Worm (Caenorhabditis elegans) whole organism, L3 larva: ENCODE measurements around the gene ceh-99.

Source experiments
- R02D3.7 ChIP-seq: fragments of 150-350 bp; optimal IDR thresholded peaks from 2 replicates; lab custom pipeline; 2014; ENCODE audit warnings: missing biosample characterization, missing genetic modification characterization
- ZK546.5 ChIP-seq: sonication (generic microtip); optimal IDR thresholded peaks from 2 replicates; lab custom pipeline; 2017; ENCODE audit warnings: missing biosample characterization, missing genetic modification characterization
- ama-1 ChIP-seq: fragments of 150-350 bp; optimal IDR thresholded peaks from 2 replicates; lab custom pipeline; 2018
- ceh-16 ChIP-seq: sonication (generic microtip); optimal IDR thresholded peaks from 2 replicates; lab custom pipeline; 2017; ENCODE audit warnings: missing biosample characterization, missing genetic modification characterization
- ceh-82 ChIP-seq: fragments of 150-350 bp; optimal IDR thresholded peaks from 2 replicates; lab custom pipeline; 2014; ENCODE audit warnings: missing biosample characterization, missing genetic modification characterization
- ceh-9 ChIP-seq: sonication (generic microtip); optimal IDR thresholded peaks from 2 replicates; lab custom pipeline; 2018; ENCODE audit warnings: missing biosample characterization, missing genetic modification characterization
- daf-12 ChIP-seq: fragments of 150-350 bp; optimal IDR thresholded peaks from 2 replicates; lab custom pipeline; 2014; ENCODE audit warnings: missing biosample characterization, missing genetic modification reagents, missing genetic modification characterization
- egl-27 ChIP-seq: sonication (generic microtip); optimal IDR thresholded peaks from 4 replicates; lab custom pipeline; 2017; ENCODE audit warnings: missing biosample characterization, missing genetic modification reagents, missing genetic modification characterization
- egl-5 ChIP-seq: fragments of 150-350 bp; optimal IDR thresholded peaks from 2 replicates; lab custom pipeline; 2017; ENCODE audit warnings: missing biosample characterization, missing genetic modification reagents, missing genetic modification characterization, inconsistent platforms
- elt-1 ChIP-seq: fragments of 150-350 bp; optimal IDR thresholded peaks from 2 replicates; lab custom pipeline; 2014; ENCODE audit warnings: missing biosample characterization, missing genetic modification characterization
- elt-2 ChIP-seq: sonication (generic microtip); optimal IDR thresholded peaks from 2 replicates; lab custom pipeline; 2016; ENCODE audit warnings: missing genetic modification reagents, mild to moderate bottlenecking, missing genetic modification characterization, missing compliant biosample characterization
- elt-3 ChIP-seq, 3 experiments: fragments of 150-350 bp in 1 of 3; sonication (generic microtip) in 2 of 3; optimal IDR thresholded peaks; 2 replicates in 2 of 3; 4 replicates in 1 of 3; lab custom pipeline; 2014 to 2017; ENCODE audit warnings: missing biosample characterization in 3 of 3, missing genetic modification characterization in 3 of 3
- eor-1 ChIP-seq, 2 experiments: fragments of 150-350 bp; optimal IDR thresholded peaks; 2 replicates each; lab custom pipeline; 2014 to 2018; ENCODE audit warnings: missing biosample characterization in 2 of 2, missing genetic modification characterization in 2 of 2
- fkh-10 ChIP-seq: sonication (generic microtip); optimal IDR thresholded peaks from 2 replicates; lab custom pipeline; 2017; ENCODE audit warnings: missing biosample characterization, missing genetic modification reagents, missing genetic modification characterization
- fos-1 ChIP-seq: fragments of 150-350 bp; optimal IDR thresholded peaks from 2 replicates; lab custom pipeline; 2014; ENCODE audit warnings: missing biosample characterization, missing genetic modification characterization
- hmg-11 ChIP-seq: sonication (generic microtip); optimal IDR thresholded peaks from 2 replicates; lab custom pipeline; 2016; ENCODE audit warnings: missing genetic modification characterization, missing compliant biosample characterization
- jun-1 ChIP-seq: fragments of 150-350 bp; optimal IDR thresholded peaks from 2 replicates; lab custom pipeline; 2014; ENCODE audit warnings: missing biosample characterization, missing genetic modification reagents, missing genetic modification characterization
- lin-39 ChIP-seq: fragments of 150-350 bp; optimal IDR thresholded peaks from 2 replicates; lab custom pipeline; 2018; ENCODE audit warnings: missing biosample characterization, missing genetic modification reagents, missing genetic modification characterization
- lsy-12 ChIP-seq: sonication (generic microtip); optimal IDR thresholded peaks from 2 replicates; lab custom pipeline; 2016; ENCODE audit warnings: mild to moderate bottlenecking, missing genetic modification characterization, missing compliant biosample characterization
- mdl-1 ChIP-seq: fragments of 150-350 bp; optimal IDR thresholded peaks from 2 replicates; lab custom pipeline; 2014; ENCODE audit warnings: missing biosample characterization, missing genetic modification characterization
- nfya-1 ChIP-seq: sonication (generic microtip); optimal IDR thresholded peaks from 2 replicates; lab custom pipeline; 2017; ENCODE audit warnings: missing genetic modification characterization, mild to moderate bottlenecking, missing compliant biosample characterization, antibody characterized with exemption, moderate library complexity; ENCODE audit not compliant: insufficient read depth
- nhr-12 ChIP-seq: fragments of 150-350 bp; optimal IDR thresholded peaks from 2 replicates; lab custom pipeline; 2014; ENCODE audit warnings: missing biosample characterization, missing genetic modification characterization
- nhr-23 ChIP-seq: fragments of 150-350 bp; optimal IDR thresholded peaks from 2 replicates; lab custom pipeline; 2014; ENCODE audit warnings: missing biosample characterization, missing genetic modification reagents, missing genetic modification characterization
- nhr-237 ChIP-seq: fragments of 150-350 bp; optimal IDR thresholded peaks from 2 replicates; lab custom pipeline; 2014; ENCODE audit warnings: missing biosample characterization, missing genetic modification characterization
- nhr-28 ChIP-seq: fragments of 150-350 bp; optimal IDR thresholded peaks from 2 replicates; lab custom pipeline; 2014; ENCODE audit warnings: missing biosample characterization, missing genetic modification characterization
- nhr-43 ChIP-seq: sonication (generic microtip); optimal IDR thresholded peaks from 2 replicates; lab custom pipeline; 2016; ENCODE audit warnings: mild to moderate bottlenecking, missing genetic modification characterization, missing compliant biosample characterization; ENCODE audit not compliant: poor library complexity, severe bottlenecking
- nhr-67 ChIP-seq: fragments of 150-350 bp; optimal IDR thresholded peaks from 2 replicates; lab custom pipeline; 2014; ENCODE audit warnings: missing biosample characterization, missing genetic modification characterization
- nhr-76 ChIP-seq: fragments of 150-350 bp; sonication (generic microtip); optimal IDR thresholded peaks from 5 replicates; lab custom pipeline; 2014; ENCODE audit warnings: missing biosample characterization, missing genetic modification characterization
- nhr-77 ChIP-seq: fragments of 150-350 bp; optimal IDR thresholded peaks from 2 replicates; lab custom pipeline; 2014; ENCODE audit warnings: missing biosample characterization, missing genetic modification characterization
- pqm-1 ChIP-seq: fragments of 150-350 bp; optimal IDR thresholded peaks from 2 replicates; lab custom pipeline; 2017; ENCODE audit warnings: missing biosample characterization, missing genetic modification characterization, inconsistent platforms
- sea-2 ChIP-seq: fragments of 150-350 bp; sonication (generic microtip); optimal IDR thresholded peaks from 4 replicates; lab custom pipeline; 2014; ENCODE audit warnings: missing biosample characterization, missing genetic modification reagents, missing genetic modification characterization
- skn-1 ChIP-seq: fragments of 150-350 bp; optimal IDR thresholded peaks from 2 replicates; lab custom pipeline; 2014; ENCODE audit warnings: missing biosample characterization, missing genetic modification characterization
- snpc-4 ChIP-seq: fragments of 150-350 bp; optimal IDR thresholded peaks from 2 replicates; lab custom pipeline; 2014; ENCODE audit warnings: missing biosample characterization, missing genetic modification characterization
- tbx-2 ChIP-seq: sonication (generic microtip); optimal IDR thresholded peaks from 2 replicates; lab custom pipeline; 2016; ENCODE audit warnings: mild to moderate bottlenecking, missing genetic modification characterization, missing compliant biosample characterization
- unc-62 ChIP-seq: fragments of 150-350 bp; sonication (generic microtip); optimal IDR thresholded peaks from 4 replicates; lab custom pipeline; 2014; ENCODE audit warnings: missing biosample characterization, missing genetic modification reagents, missing genetic modification characterization
- zag-1 ChIP-seq: fragments of 150-350 bp; optimal IDR thresholded peaks from 2 replicates; lab custom pipeline; 2014; ENCODE audit warnings: missing biosample characterization, missing genetic modification characterization
- ztf-11 ChIP-seq: fragments of 150-350 bp; optimal IDR thresholded peaks from 2 replicates; lab custom pipeline; 2014; ENCODE audit warnings: missing biosample characterization, missing genetic modification characterization
- ztf-4 ChIP-seq: fragments of 150-350 bp; optimal IDR thresholded peaks from 2 replicates; lab custom pipeline; 2014; ENCODE audit warnings: missing biosample characterization, missing genetic modification characterization

Gene ceh-99

ce11 chrII:12519616-12520015, at the start of gene ceh-99:
ceh-99 (plus strand) TSS chrII:12519981.
- TF ChIP-seq hmg-11 (tag; lab: Kevin White, UChicago) (no peak), elt-3 (tag; optimal IDR thresholded peaks at IDR 0.05; lab: Kevin White, UChicago) (no peak), egl-5 (tag; lab: Kevin White, UChicago) (no peak), ZK546.5 (no peak), tbx-2 (tag; lab: Kevin White, UChicago) (no peak), sea-2 (GFP tag; lab: Kevin White, UChicago) (no peak), nhr-12 (tag; lab: Kevin White, UChicago) (no peak), elt-1 (tag; lab: Kevin White, UChicago) (no peak)

- TF ChIP-seq ztf-11 (tag; lab: Kevin White, UChicago), result no peak
- TF ChIP-seq unc-62 (GFP tag; lab: Kevin White, UChicago), result no peak
- no peak for TF ChIP-seq nhr-43 (tag; lab: Kevin White, UChicago)
- no peak for TF ChIP-seq nhr-12 (tag; lab: Kevin White, UChicago)
- TF ChIP-seq ztf-4 (tag; lab: Kevin White, UChicago), result no peak
- TF ChIP-seq zag-1 (tag; lab: Kevin White, UChicago), result no peak
- no peak for TF ChIP-seq egl-27 (tag; lab: Kevin White, UChicago)
- no peak for TF ChIP-seq fkh-10 (GFP tag; lab: Kevin White, UChicago)
- TF ChIP-seq ceh-16 (tag; lab: Kevin White, UChicago), result no peak
- TF ChIP-seq skn-1 (tag; lab: Kevin White, UChicago), result no peak
- TF ChIP-seq nhr-237 (tag; lab: Kevin White, UChicago), result no peak
- no peak for TF ChIP-seq lin-39 (tag; lab: Kevin White, UChicago)
Measured at ce11 chrII:12471138-12471855, 48.5 kb upstream of the ceh-99 start, which contains the start of the genes F15A4.5 and phat-8. F15A4.5 (minus strand) TSS chrII:12471238. phat-8 (plus strand) TSS chrII:12471805.

- TF ChIP-seq nhr-67 (tag; lab: Kevin White, UChicago), result no peak
- no peak for TF ChIP-seq fkh-10 (GFP tag; lab: Kevin White, UChicago)
- no peak for TF ChIP-seq elt-2 (tag; lab: Kevin White, UChicago)
- TF ChIP-seq pqm-1 (tag; lab: Kevin White, UChicago), result no peak
- TF ChIP-seq egl-27 (tag; lab: Kevin White, UChicago), result no peak
- TF ChIP-seq tbx-2 (tag; lab: Kevin White, UChicago), result no peak
- TF ChIP-seq unc-62 (GFP tag; lab: Kevin White, UChicago), result no peak
- TF ChIP-seq nhr-23, result no peak
- no peak for TF ChIP-seq jun-1 (tag; lab: Kevin White, UChicago)
- no peak for TF ChIP-seq eor-1 (tag; optimal IDR thresholded peaks at IDR 0.05; lab: Kevin White, UChicago)
Measured at ce11 chrII:12473406-12473805, 46.4 kb upstream of the ceh-99 start, which contains the start of gene srg-17. srg-17 (plus strand) TSS chrII:12473706.

ce11 chrII:12480811-12481210, 39.0 kb upstream of the ceh-99 start, which contains the start of gene arrd-9:
arrd-9 (minus strand) TSS chrII:12480911.
- TF ChIP-seq nhr-12 (tag; lab: Kevin White, UChicago) (no peak), egl-5 (tag; lab: Kevin White, UChicago) (no peak), fos-1 (tag; lab: Kevin White, UChicago) (no peak), nhr-77 (tag; lab: Kevin White, UChicago) (no peak), R02D3.7 (tag; lab: Kevin White, UChicago) (no peak), ceh-9 (tag; lab: Kevin White, UChicago) (no peak), nhr-28 (tag; lab: Kevin White, UChicago) (no peak), tbx-2 (tag; lab: Kevin White, UChicago) (no peak), snpc-4 (tag; lab: Kevin White, UChicago) (no peak)

- TF ChIP-seq nhr-23 (no peak), elt-3 (tag; optimal IDR thresholded peaks at IDR 0.05; lab: Kevin White, UChicago) (no peak), skn-1 (tag; lab: Kevin White, UChicago) (no peak), ama-1 (lab: Kevin White, UChicago) (no peak), eor-1 (tag; optimal IDR thresholded peaks at IDR 0.05; lab: Kevin White, UChicago) (no peak), daf-12 (no peak), R02D3.7 (tag; lab: Kevin White, UChicago) (no peak), nhr-76 (no peak), ceh-82 (tag; lab: Kevin White, UChicago) (no peak), egl-27 (tag; lab: Kevin White, UChicago) (no peak), unc-62 (GFP tag; lab: Kevin White, UChicago) (no peak), nfya-1 (tag; lab: Kevin White, UChicago) (no peak), lsy-12 (tag; lab: Kevin White, UChicago) (no peak), ZK546.5 (no peak), sea-2 (GFP tag; lab: Kevin White, UChicago) (no peak), mdl-1 (no peak), jun-1 (tag; lab: Kevin White, UChicago) (no peak), tbx-2 (tag; lab: Kevin White, UChicago) (no peak)
Measured at ce11 chrII:12481645-12482044, 38.1 kb upstream of the ceh-99 start.
